Fruit fly (Drosophila melanogaster) whole organism, wandering third instar larva: ENCODE measurements around the gene Elovl7.

Experiments used
- Abd-B ChIP-seq: fragments of >200 bp; optimal IDR thresholded peaks from 2 replicates; lab custom pipeline; 2017; ENCODE audit warnings: missing biosample characterization, missing genetic modification characterization
- CG32264 ChIP-seq: fragments of 200-800 bp; sonication (Bioruptor generic); optimal IDR thresholded peaks from 2 replicates; lab custom pipeline; 2016; ENCODE audit warnings: missing biosample characterization, missing genetic modification characterization
- CG9705 ChIP-seq: fragments of 200-800 bp; sonication (Bioruptor generic); optimal IDR thresholded peaks from 2 replicates; lab custom pipeline; 2018; ENCODE audit warnings: missing biosample characterization, mild to moderate bottlenecking, missing genetic modification characterization
- CrebA ChIP-seq: fragments of 200-800 bp; sonication (Bioruptor generic); optimal IDR thresholded peaks from 2 replicates; lab custom pipeline; 2016; ENCODE audit warnings: missing biosample characterization, mild to moderate bottlenecking, missing genetic modification characterization, borderline replicate concordance
- Dfd ChIP-seq: fragments of >200 bp; optimal IDR thresholded peaks from 2 replicates; lab custom pipeline; 2017; ENCODE audit warnings: missing biosample characterization, missing genetic modification characterization
- Dif ChIP-seq: fragments of 200-275, 200-300 bp; sonication (Bioruptor generic); optimal IDR thresholded peaks from 2 replicates; lab custom pipeline; 2018; ENCODE audit warnings: missing biosample characterization, missing genetic modification characterization; ENCODE audit not compliant: partially characterized antibody
- GATAd ChIP-seq: sonication (Bioruptor generic); optimal IDR thresholded peaks from 2 replicates; lab custom pipeline; 2016; ENCODE audit warnings: missing biosample characterization, missing genetic modification characterization
- HLH106 ChIP-seq: fragments of 200-800 bp; optimal IDR thresholded peaks from 3 replicates; lab custom pipeline; 2019; ENCODE audit warnings: missing biosample characterization, mild to moderate bottlenecking, missing genetic modification characterization, moderate library complexity
- Hnf4 ChIP-seq: fragments of 200-800 bp; sonication (Bioruptor generic); optimal IDR thresholded peaks from 2 replicates; lab custom pipeline; 2016; ENCODE audit warnings: missing biosample characterization, mild to moderate bottlenecking, missing genetic modification characterization
- Hr78 ChIP-seq: fragments of >200 bp; optimal IDR thresholded peaks from 2 replicates; lab custom pipeline; 2017; ENCODE audit warnings: missing biosample characterization, missing genetic modification characterization
- Hr83 ChIP-seq: fragments of 200-300 bp; sonication (Bioruptor generic); optimal IDR thresholded peaks from 2 replicates; lab custom pipeline; 2016; ENCODE audit warnings: missing biosample characterization, mild to moderate bottlenecking, missing genetic modification characterization, moderate library complexity; ENCODE audit not compliant: poor library complexity, severe bottlenecking
- Jra ChIP-seq: sonication (Bioruptor generic); optimal IDR thresholded peaks from 2 replicates; lab custom pipeline; 2016; ENCODE audit warnings: missing biosample characterization, missing genetic modification characterization
- Mio ChIP-seq: sonication (Bioruptor generic); optimal IDR thresholded peaks from 2 replicates; lab custom pipeline; 2016; ENCODE audit warnings: missing biosample characterization, missing genetic modification characterization
- Myc ChIP-seq: fragments of >200 bp; optimal IDR thresholded peaks from 2 replicates; lab custom pipeline; 2017
- N ChIP-seq: fragments of >200 bp; optimal IDR thresholded peaks from 2 replicates; lab custom pipeline; 2018; ENCODE audit warnings: missing biosample characterization, missing external identifiers, missing genetic modification characterization
- OdsH ChIP-seq: fragments of 200-800 bp; sonication (Bioruptor generic); optimal IDR thresholded peaks from 2 replicates; lab custom pipeline; 2016; ENCODE audit warnings: missing biosample characterization, mild to moderate bottlenecking, missing genetic modification characterization
- Rel ChIP-seq, 2 experiments: fragments of 200-800 bp; sonication (Bioruptor generic) in 1 of 2; optimal IDR thresholded peaks; 2 replicates in 1 of 2; 3 replicates in 1 of 2; lab custom pipeline; 2016 to 2019; ENCODE audit warnings: mild to moderate bottlenecking in 2 of 2, missing biosample characterization in 2 of 2, missing genetic modification characterization in 2 of 2, moderate library complexity in 1 of 2
- Sp1 ChIP-seq: fragments of 200-800 bp; sonication (Bioruptor generic); optimal IDR thresholded peaks from 3 replicates; lab custom pipeline; 2019; ENCODE audit warnings: missing biosample characterization, mild to moderate bottlenecking, missing genetic modification characterization, moderate library complexity
- Vsx2 ChIP-seq: fragments of 200-300, 225-300 bp; sonication (Bioruptor generic); optimal IDR thresholded peaks from 2 replicates; lab custom pipeline; 2018; ENCODE audit warnings: missing biosample characterization, missing genetic modification characterization; ENCODE audit not compliant: partially characterized antibody
- br ChIP-seq: fragments of 200-800 bp; sonication (Bioruptor generic); optimal IDR thresholded peaks from 2 replicates; lab custom pipeline; 2016; ENCODE audit warnings: missing biosample characterization, missing genetic modification characterization
- brk ChIP-seq: fragments of 200-800 bp; sonication (Bioruptor generic); optimal IDR thresholded peaks from 2 replicates; lab custom pipeline; 2016; ENCODE audit warnings: missing biosample characterization, mild to moderate bottlenecking, missing genetic modification characterization
- dl ChIP-seq, 2 experiments: fragments of 175-275, 200-275 bp in 1 of 2; fragments of 200-275 bp in 1 of 2; sonication (Bioruptor generic); optimal IDR thresholded peaks; lab custom pipeline; 2018; ENCODE audit warnings: mild to moderate bottlenecking in 2 of 2, missing biosample characterization in 2 of 2, missing genetic modification characterization in 2 of 2, moderate library complexity in 2 of 2; ENCODE audit not compliant: partially characterized antibody in 2 of 2, insufficient read depth in 1 of 2
- dmrt93B ChIP-seq: fragments of 200-800 bp; sonication (Bioruptor generic); optimal IDR thresholded peaks from 2 replicates; lab custom pipeline; 2018; ENCODE audit warnings: missing biosample characterization, mild to moderate bottlenecking, missing genetic modification characterization
- dsf ChIP-seq: sonication (Bioruptor generic); optimal IDR thresholded peaks from 2 replicates; lab custom pipeline; 2016; ENCODE audit warnings: missing biosample characterization, missing genetic modification characterization, borderline replicate concordance
- ey ChIP-seq: fragments of 200-800 bp; sonication (Bioruptor generic); optimal IDR thresholded peaks from 2 replicates; lab custom pipeline; 2016; ENCODE audit warnings: missing biosample characterization, missing genetic modification characterization
- foxo ChIP-seq, 2 experiments: fragments of 200-800 bp; sonication (Bioruptor generic); optimal IDR thresholded peaks; 2 replicates in 1 of 2; 3 replicates in 1 of 2; lab custom pipeline; 2016 to 2017; ENCODE audit warnings: missing biosample characterization in 2 of 2, missing genetic modification characterization in 2 of 2
- fru ChIP-seq: fragments of 200-800 bp; sonication (Bioruptor generic); optimal IDR thresholded peaks from 3 replicates; lab custom pipeline; 2016; ENCODE audit warnings: missing biosample characterization, mild to moderate bottlenecking, missing genetic modification characterization
- h ChIP-seq: fragments of 200-800 bp; sonication (Bioruptor generic); optimal IDR thresholded peaks from 3 replicates; lab custom pipeline; 2016; ENCODE audit warnings: missing biosample characterization, mild to moderate bottlenecking, missing genetic modification characterization
- jim ChIP-seq: fragments of 175-275, 200-325 bp; sonication (Bioruptor generic); optimal IDR thresholded peaks from 2 replicates; lab custom pipeline; 2016; ENCODE audit warnings: missing biosample characterization, mild to moderate bottlenecking, missing genetic modification characterization
- lola ChIP-seq: fragments of >200 bp; optimal IDR thresholded peaks from 2 replicates; lab custom pipeline; 2017; ENCODE audit warnings: missing biosample characterization, missing genetic modification characterization
- pan ChIP-seq: fragments of >200 bp; optimal IDR thresholded peaks from 2 replicates; lab custom pipeline; 2017
- psq ChIP-seq: fragments of 200-800 bp; sonication (Bioruptor generic); optimal IDR thresholded peaks from 3 replicates; lab custom pipeline; 2017; ENCODE audit warnings: missing biosample characterization, mild to moderate bottlenecking, missing genetic modification characterization, moderate library complexity
- rgr ChIP-seq: fragments of 200-800 bp; sonication (Bioruptor generic); optimal IDR thresholded peaks from 3 replicates; lab custom pipeline; 2016; ENCODE audit warnings: missing biosample characterization, mild to moderate bottlenecking, missing genetic modification characterization
- sage ChIP-seq: fragments of 200-800 bp; sonication (Bioruptor generic); optimal IDR thresholded peaks from 2 replicates; lab custom pipeline; 2016; ENCODE audit warnings: missing biosample characterization, mild to moderate bottlenecking, missing genetic modification characterization
- sv ChIP-seq: fragments of 200-800 bp; sonication (Bioruptor generic); optimal IDR thresholded peaks from 3 replicates; lab custom pipeline; 2016; ENCODE audit warnings: missing biosample characterization, missing genetic modification characterization
- tai ChIP-seq: sonication (Bioruptor generic); optimal IDR thresholded peaks from 2 replicates; lab custom pipeline; 2016; ENCODE audit warnings: missing biosample characterization, missing genetic modification characterization
- usp ChIP-seq: fragments of >200 bp; optimal IDR thresholded peaks from 2 replicates; lab custom pipeline; 2017; ENCODE audit warnings: missing biosample characterization, missing genetic modification characterization
- woc ChIP-seq: sonication (Bioruptor generic); optimal IDR thresholded peaks from 2 replicates; lab custom pipeline; 2016; ENCODE audit warnings: missing biosample characterization, mild to moderate bottlenecking, missing genetic modification characterization

Gene Elovl7

dm6 chr3R:8027203-8027688 is 31.6 kb upstream of the Elovl7 start:
- TF ChIP-seq N = no peak
- TF ChIP-seq pan (lab: Kevin White, UChicago) = no peak
- TF ChIP-seq Jra (GFP tag; lab: Kevin White, UChicago) = no peak
- peak; percentile 65 for TF ChIP-seq dmrt93B (GFP tag; lab: Kevin White, UChicago)
- TF ChIP-seq Vsx2 = no peak
- no peak for TF ChIP-seq Abd-B (GFP tag; lab: Kevin White, UChicago)
- TF ChIP-seq Hnf4 (GFP tag; lab: Kevin White, UChicago) = no peak
- peak; percentile 75 for TF ChIP-seq woc (GFP tag; lab: Kevin White, UChicago)
- TF ChIP-seq Sp1 (GFP tag; lab: Kevin White, UChicago) = peak; percentile 90
- no peak for TF ChIP-seq CG9705 (GFP tag; lab: Kevin White, UChicago)
- no peak for TF ChIP-seq brk
- TF ChIP-seq foxo (GFP tag; optimal IDR thresholded peaks at IDR 0.05; lab: Kevin White, UChicago) = peak in 1 of 2 experiments; percentile 76
- peak; percentile 53 for TF ChIP-seq ey (GFP tag; lab: Kevin White, UChicago)
- TF ChIP-seq Dfd (GFP tag; lab: Kevin White, UChicago) = no peak
- peak; percentile 67 for TF ChIP-seq sage (GFP tag; lab: Kevin White, UChicago)
- peak; percentile 22 for TF ChIP-seq Rel (GFP tag; optimal IDR thresholded peaks at IDR 0.05; lab: Kevin White, UChicago)
- peak; percentile 51 for TF ChIP-seq Rel (tag; optimal IDR thresholded peaks at IDR 0.05; lab: Kevin White, UChicago)
- peak; percentile 12 for TF ChIP-seq sv
- peak; percentile 82 for TF ChIP-seq HLH106
- TF ChIP-seq h (GFP tag; lab: Kevin White, UChicago) = peak; percentile 18
- TF ChIP-seq CrebA (GFP tag; lab: Kevin White, UChicago) = no peak
- TF ChIP-seq CG32264 (GFP tag; lab: Kevin White, UChicago) = no peak
- TF ChIP-seq GATAd (GFP tag; lab: Kevin White, UChicago) = no peak
- TF ChIP-seq usp (GFP tag; lab: Kevin White, UChicago) = no peak
- no peak for TF ChIP-seq tai (GFP tag; lab: Kevin White, UChicago)
- no peak for TF ChIP-seq fru (GFP tag; lab: Kevin White, UChicago)
- TF ChIP-seq Dif (GFP tag; lab: Kevin White, UChicago) = peak; percentile 55
- peak; percentile 84 for TF ChIP-seq rgr (GFP tag; lab: Kevin White, UChicago)
- TF ChIP-seq Mio (GFP tag; lab: Kevin White, UChicago) = no peak
- TF ChIP-seq Hr78 = no peak
- TF ChIP-seq lola (GFP tag; lab: Kevin White, UChicago) = no peak
- TF ChIP-seq Hr83 = no peak
- TF ChIP-seq br (GFP tag; lab: Kevin White, UChicago) = peak; percentile 62
- peak; percentile 81 for TF ChIP-seq OdsH (GFP tag; lab: Kevin White, UChicago)
- TF ChIP-seq dl (GFP tag; optimal IDR thresholded peaks at IDR 0.05; lab: Kevin White, UChicago; ENCODE audit: insufficient read depth in 1 of 2, partially characterized antibody in 2 of 2) = peak; percentile 17 to 28
- peak; percentile 85 for TF ChIP-seq psq (GFP tag; lab: Kevin White, UChicago)
- TF ChIP-seq Myc (lab: Kevin White, UChicago) = no peak
- no peak for TF ChIP-seq dsf (GFP tag; lab: Kevin White, UChicago)
- TF ChIP-seq jim = no peak

DNA sequence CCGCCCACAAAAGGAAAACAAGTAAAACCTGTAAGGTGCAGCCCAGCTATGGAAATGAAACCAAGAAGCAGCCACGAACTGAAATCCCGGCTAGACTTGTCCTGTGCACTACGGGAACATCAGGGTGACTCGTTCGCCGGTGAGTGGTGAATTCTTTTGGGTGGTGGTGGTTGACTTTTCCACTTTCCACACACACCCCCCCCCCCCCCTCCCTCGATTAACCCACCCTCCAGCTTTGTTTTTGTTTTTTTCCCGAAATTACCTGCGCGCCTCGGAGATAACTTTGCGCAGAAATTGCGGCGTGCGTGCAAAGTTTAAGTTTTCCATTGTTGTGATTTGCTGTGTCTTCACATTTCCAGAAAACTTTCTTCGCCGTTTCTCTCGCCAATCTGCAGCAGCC is 30.9 kb upstream of the Elovl7 start:
- TF ChIP-seq Mio (GFP tag; lab: Kevin White, UChicago) = no peak
- TF ChIP-seq N = no peak
- TF ChIP-seq br (GFP tag; lab: Kevin White, UChicago) = no peak
